Fruit fly (Drosophila melanogaster) whole organism, embryonic: Measurements from ENCODE around the gene CG15406.

Experiments used
- Ada2b ChIP-seq: fragments of 200-800 bp; sonication (Bioruptor generic); IDR thresholded peaks from 2 replicates; pipeline ENCODE4 v1.3.6; 2022; ENCODE audit warnings: missing biosample characterization, missing genetic modification characterization
- BtbVII ChIP-seq: fragments of 200-800 bp; sonication (Bioruptor generic); optimal IDR thresholded peaks from 3 replicates; lab custom pipeline; 2017; ENCODE audit warnings: missing biosample characterization, mild to moderate bottlenecking, missing genetic modification characterization
- CG10209 ChIP-seq: fragments of 200-800 bp; sonication (Bioruptor generic); optimal IDR thresholded peaks from 3 replicates; lab custom pipeline; 2017; ENCODE audit warnings: missing biosample characterization, mild to moderate bottlenecking, missing genetic modification characterization, missing genetic modification reagents
- CG10267 ChIP-seq: fragments of 200-800 bp; sonication (Bioruptor generic); optimal IDR thresholded peaks from 2 replicates; lab custom pipeline; 2018; ENCODE audit warnings: missing biosample characterization, mild to moderate bottlenecking, missing genetic modification characterization, moderate library complexity
- CG10959 ChIP-seq: fragments of 200-800 bp; sonication (Bioruptor generic); IDR thresholded peaks from 2 replicates; pipeline ENCODE4 v1.3.6; 2022; ENCODE audit warnings: missing biosample characterization, missing genetic modification characterization
- CG11093 ChIP-seq: fragments of 200-800 bp; sonication (Bioruptor generic); IDR thresholded peaks from 3 replicates; pipeline ENCODE4 v1.3.6; 2022; ENCODE audit warnings: missing biosample characterization, missing genetic modification characterization
- CG12942 ChIP-seq: fragments of 200-800 bp; sonication (Bioruptor generic); optimal IDR thresholded peaks from 3 replicates; lab custom pipeline; 2016; ENCODE audit warnings: missing biosample characterization, missing genetic modification characterization
- CG14667 ChIP-seq: fragments of 200-800 bp; sonication (Bioruptor generic); IDR thresholded peaks from 2 replicates; pipeline ENCODE4 v1.3.6; 2022; ENCODE audit warnings: missing biosample characterization, missing genetic modification characterization
- CG17568 ChIP-seq: fragments of 200-800 bp; sonication (Bioruptor generic); optimal IDR thresholded peaks from 2 replicates; lab custom pipeline; 2018; ENCODE audit warnings: missing biosample characterization, mild to moderate bottlenecking, missing genetic modification characterization, moderate library complexity
- CG17829 ChIP-seq: fragments of 200-800 bp; optimal IDR thresholded peaks from 2 replicates; lab custom pipeline; 2019; ENCODE audit warnings: missing biosample characterization, mild to moderate bottlenecking, missing genetic modification characterization, moderate library complexity
- CG1792 ChIP-seq: fragments of 200-800 bp; sonication (Bioruptor generic); optimal IDR thresholded peaks from 2 replicates; lab custom pipeline; 2016; ENCODE audit warnings: missing biosample characterization, missing genetic modification characterization
- CG2875 ChIP-seq: fragments of 200-800 bp; sonication (Bioruptor generic); optimal IDR thresholded peaks from 2 replicates; lab custom pipeline; 2017; ENCODE audit warnings: missing biosample characterization, mild to moderate bottlenecking, missing genetic modification characterization, missing genetic modification reagents
- CG30431 ChIP-seq: fragments of 200-800 bp; sonication (Bioruptor generic); optimal IDR thresholded peaks from 2 replicates; lab custom pipeline; 2017; ENCODE audit warnings: missing biosample characterization, missing genetic modification characterization
- CG3407 ChIP-seq: fragments of 200-800 bp; sonication (Bioruptor generic); optimal IDR thresholded peaks from 2 replicates; lab custom pipeline; 2018; ENCODE audit warnings: missing biosample characterization, mild to moderate bottlenecking, missing genetic modification characterization
- CG3995 ChIP-seq: fragments of 200-800 bp; sonication (Bioruptor generic); optimal IDR thresholded peaks from 3 replicates; lab custom pipeline; 2016; ENCODE audit warnings: missing biosample characterization, missing genetic modification characterization
- CG4854 ChIP-seq: fragments of 200-800 bp; sonication (Bioruptor generic); optimal IDR thresholded peaks from 2 replicates; lab custom pipeline; 2016; ENCODE audit warnings: missing biosample characterization, missing genetic modification characterization, inconsistent platforms
- CG5245 ChIP-seq: fragments of 200-800 bp; sonication (Bioruptor generic); optimal IDR thresholded peaks from 3 replicates; lab custom pipeline; 2016; ENCODE audit warnings: missing biosample characterization, missing genetic modification characterization
- CG7786 ChIP-seq: fragments of 200-800 bp; sonication (Bioruptor generic); optimal IDR thresholded peaks from 2 replicates; lab custom pipeline; 2016; ENCODE audit warnings: missing biosample characterization, missing genetic modification characterization
- CG8478 ChIP-seq: fragments of >200 bp; optimal IDR thresholded peaks from 2 replicates; lab custom pipeline; 2018
- CG8924 ChIP-seq: fragments of 200-800 bp; optimal IDR thresholded peaks from 3 replicates; lab custom pipeline; 2019; ENCODE audit warnings: missing biosample characterization, mild to moderate bottlenecking, missing genetic modification characterization, moderate library complexity
- CG9609 ChIP-seq: fragments of 200-800 bp; sonication (Bioruptor generic); optimal IDR thresholded peaks from 3 replicates; lab custom pipeline; 2016; ENCODE audit warnings: missing biosample characterization, missing genetic modification characterization
- CG9817 ChIP-seq: fragments of 200-800 bp; sonication (Bioruptor generic); optimal IDR thresholded peaks from 2 replicates; lab custom pipeline; 2018; ENCODE audit warnings: missing biosample characterization, mild to moderate bottlenecking, missing genetic modification characterization, moderate library complexity
- CG9932 ChIP-seq: fragments of 200-800 bp; sonication (Bioruptor generic); IDR thresholded peaks from 2 replicates; pipeline ENCODE4 v1.3.6; 2022; ENCODE audit warnings: missing biosample characterization, missing genetic modification characterization
- CTCF ChIP-seq: fragments of 200-800 bp; sonication (Bioruptor generic); optimal IDR thresholded peaks from 2 replicates; lab custom pipeline; 2017; ENCODE audit warnings: missing biosample characterization, mild to moderate bottlenecking, missing genetic modification characterization, moderate library complexity
- Dek ChIP-seq: fragments of 200-800 bp; sonication (Bioruptor generic); optimal IDR thresholded peaks from 3 replicates; lab custom pipeline; 2019; ENCODE audit warnings: missing biosample characterization, mild to moderate bottlenecking, missing genetic modification characterization, moderate library complexity
- E2f2 ChIP-seq: fragments of 200-800 bp; sonication (Bioruptor generic); IDR thresholded peaks from 2 replicates; pipeline ENCODE4 v1.3.6; 2022; ENCODE audit warnings: missing biosample characterization, missing genetic modification characterization
- Ets97D ChIP-seq: fragments of 200-800 bp; sonication (Bioruptor generic); optimal IDR thresholded peaks from 3 replicates; lab custom pipeline; 2016; ENCODE audit warnings: missing biosample characterization, missing genetic modification characterization
- HLH4C ChIP-seq: fragments of 200-800 bp; sonication (Bioruptor generic); IDR thresholded peaks from 3 replicates; pipeline ENCODE4 v1.3.6; 2022; ENCODE audit warnings: missing biosample characterization, missing genetic modification characterization; ENCODE audit not compliant: partially characterized antibody
- HLHmδ ChIP-seq: fragments of 200-800 bp; sonication (Bioruptor generic); optimal IDR thresholded peaks from 2 replicates; lab custom pipeline; 2018; ENCODE audit warnings: missing biosample characterization, mild to moderate bottlenecking, missing genetic modification characterization, moderate library complexity
- Hr3 ChIP-seq: fragments of 200-800 bp; sonication (Bioruptor generic); optimal IDR thresholded peaks from 3 replicates; lab custom pipeline; 2016; ENCODE audit warnings: missing biosample characterization, missing genetic modification characterization
- Jarid2 ChIP-seq: fragments of 200-800 bp; sonication (Bioruptor generic); optimal IDR thresholded peaks from 3 replicates; lab custom pipeline; 2017; ENCODE audit warnings: mild to moderate bottlenecking, missing biosample characterization, missing genetic modification reagents, missing genetic modification characterization
- MESR4 ChIP-seq: fragments of 200-800 bp; sonication (Bioruptor generic); optimal IDR thresholded peaks from 2 replicates; lab custom pipeline; 2018; ENCODE audit warnings: missing biosample characterization, mild to moderate bottlenecking, missing genetic modification characterization, moderate library complexity
- NC2α ChIP-seq: fragments of 200-800 bp; sonication (Bioruptor generic); optimal IDR thresholded peaks from 2 replicates; lab custom pipeline; 2016; ENCODE audit warnings: missing biosample characterization, missing genetic modification characterization
- amos ChIP-seq: fragments of 200-800 bp; sonication (Bioruptor generic); IDR thresholded peaks from 2 replicates; pipeline ENCODE4 v1.3.6; 2022; ENCODE audit warnings: missing biosample characterization, missing genetic modification characterization; ENCODE audit not compliant: partially characterized antibody
- bab2 ChIP-seq: fragments of 200-800 bp; sonication (Bioruptor generic); optimal IDR thresholded peaks from 2 replicates; lab custom pipeline; 2016; ENCODE audit warnings: missing biosample characterization, missing genetic modification characterization
- bcd ChIP-seq: fragments of 200-800 bp; sonication (Bioruptor generic); optimal IDR thresholded peaks from 2 replicates; lab custom pipeline; 2017; ENCODE audit warnings: missing biosample characterization, mild to moderate bottlenecking, missing genetic modification characterization
- dati ChIP-seq: fragments of 200-800 bp; sonication (Bioruptor generic); IDR thresholded peaks from 2 replicates; pipeline ENCODE4 v1.3.6; 2022; ENCODE audit warnings: missing biosample characterization, missing genetic modification characterization
- dpn ChIP-seq, 2 experiments: fragments of 200-800 bp; sonication (Bioruptor generic); optimal IDR thresholded peaks; 3 replicates each; lab custom pipeline; 2016; ENCODE audit warnings: missing biosample characterization in 2 of 2, missing genetic modification characterization in 2 of 2
- insv ChIP-seq, 2 experiments: fragments of 200-800 bp; sonication (Bioruptor generic); optimal IDR thresholded peaks; 3 replicates each; lab custom pipeline; 2016 to 2018; ENCODE audit warnings: missing biosample characterization in 2 of 2, missing genetic modification characterization in 2 of 2
- ken ChIP-seq: fragments of 200-800 bp; sonication (Bioruptor generic); IDR thresholded peaks from 3 replicates; pipeline ENCODE4 v1.3.6; 2022; ENCODE audit warnings: missing biosample characterization, missing genetic modification characterization
- lov ChIP-seq, 2 experiments: fragments of 200-800 bp in 1 of 2; fragments of >200 bp in 1 of 2; sonication (Bioruptor generic) in 1 of 2; IDR thresholded peaks in 1 of 2; optimal IDR thresholded peaks in 1 of 2; 2 replicates in 1 of 2; 3 replicates in 1 of 2; pipeline versions ENCODE4 v1.3.6 to Lab custom; 2017 to 2022; ENCODE audit warnings: missing biosample characterization in 1 of 2, missing genetic modification characterization in 1 of 2
- odd ChIP-seq: fragments of 200-800 bp; sonication (Bioruptor generic); optimal IDR thresholded peaks from 2 replicates; lab custom pipeline; 2017; ENCODE audit warnings: missing biosample characterization, mild to moderate bottlenecking, missing genetic modification characterization
- pb ChIP-seq: fragments of 200-800 bp; sonication (Bioruptor generic); optimal IDR thresholded peaks from 3 replicates; lab custom pipeline; 2016; ENCODE audit warnings: missing biosample characterization, missing genetic modification characterization
- ranshi ChIP-seq: fragments of 200-800 bp; sonication (Bioruptor generic); IDR thresholded peaks from 2 replicates; pipeline ENCODE4 v1.3.6; 2022; ENCODE audit warnings: missing biosample characterization, missing genetic modification characterization
- sc ChIP-seq, 3 experiments: fragments of >200 bp in 2 of 3; fragments of 200-800 bp in 1 of 3; sonication (Bioruptor generic) in 1 of 3; optimal IDR thresholded peaks; 2 replicates in 2 of 3; 3 replicates in 1 of 3; lab custom pipeline; 2017; ENCODE audit warnings: mild to moderate bottlenecking in 1 of 3, missing biosample characterization in 1 of 3, missing genetic modification characterization in 1 of 3, missing genetic modification reagents in 1 of 3
- stwl ChIP-seq: fragments of 200-800 bp; sonication (Bioruptor generic); optimal IDR thresholded peaks from 3 replicates; lab custom pipeline; 2018; ENCODE audit warnings: missing biosample characterization, mild to moderate bottlenecking, missing genetic modification characterization, moderate library complexity
- tin ChIP-seq: fragments of 200-800 bp; sonication (Bioruptor generic); optimal IDR thresholded peaks from 3 replicates; lab custom pipeline; 2016; ENCODE audit warnings: missing biosample characterization, missing genetic modification characterization
- tup ChIP-seq: fragments of 200-800 bp; sonication (Bioruptor generic); optimal IDR thresholded peaks from 2 replicates; lab custom pipeline; 2016; ENCODE audit warnings: missing biosample characterization, mild to moderate bottlenecking, missing genetic modification characterization, moderate library complexity
- twi ChIP-seq: fragments of 200-800 bp; optimal IDR thresholded peaks from 2 replicates; lab custom pipeline; 2019; ENCODE audit warnings: missing biosample characterization, mild to moderate bottlenecking, missing genetic modification characterization, moderate library complexity

Gene CG15406

DNA sequence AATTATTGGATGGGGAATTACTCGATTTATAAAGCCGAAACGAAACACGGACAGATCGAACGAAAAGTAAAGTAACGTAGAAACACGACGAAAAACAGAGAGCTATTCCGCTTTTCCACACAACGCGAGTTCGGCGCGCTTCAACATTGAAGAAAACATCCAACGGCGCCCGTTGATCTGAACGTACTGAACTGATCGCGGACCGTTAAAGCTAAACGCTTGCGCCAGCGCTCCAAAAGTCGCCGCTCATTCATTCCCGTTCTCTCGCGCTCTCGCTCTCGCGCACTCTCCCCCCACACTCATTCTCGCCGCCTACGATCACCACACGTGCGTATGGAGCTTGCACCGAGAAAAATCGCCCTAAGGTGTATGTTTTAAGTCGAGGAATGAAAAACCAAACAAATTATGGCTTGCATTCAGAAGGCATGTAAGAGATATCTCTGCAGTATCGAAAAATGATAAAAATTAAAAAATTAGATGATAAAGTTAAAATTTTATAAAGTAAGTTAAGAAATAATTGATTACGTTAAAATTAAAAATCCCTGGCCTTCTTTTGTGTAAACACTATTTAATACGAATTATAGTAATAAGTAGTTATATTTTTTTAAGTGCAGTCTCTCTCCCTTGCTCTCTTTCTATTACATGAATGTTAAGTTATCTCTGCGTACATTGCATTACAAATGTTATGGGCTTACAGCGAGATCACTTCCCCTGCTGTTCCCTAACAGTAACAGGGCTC is 45.8 kb downstream of the CG15406 start, which contains the start of gene E23 (continued):
- TF ChIP-seq lov (optimal IDR thresholded peaks at IDR 0.05; lab: Kevin White, UChicago) (no peak), lov (GFP tag; IDR thresholded peaks at IDR 0.05; lab: Robert Waterston, UW) (peak; percentile 94), tup (GFP tag; lab: Kevin White, UChicago) (peak; percentile 93), CG30431 (GFP tag; lab: Kevin White, UChicago) (peak; percentile 98), Ets97D (GFP tag; lab: Kevin White, UChicago) (peak; percentile 79), stwl (tag; lab: Kevin White, UChicago) (peak; percentile 55), CG7786 (GFP tag; lab: Kevin White, UChicago) (peak; percentile 94), CG9932 (peak; percentile 97), insv (GFP tag; optimal IDR thresholded peaks at IDR 0.05; lab: Kevin White, UChicago) (peak; percentile 42 to 81), HLHmδ (GFP tag; lab: Kevin White, UChicago) (peak; percentile 7), amos (GFP tag; lab: Robert Waterston, UW) (peak; percentile 58; the same call in 1 of the 2 replicates), CG3995 (GFP tag; lab: Kevin White, UChicago) (peak; percentile 71), CG8478 (lab: Kevin White, UChicago) (no peak), ranshi (GFP tag; lab: Robert Waterston, UW) (peak; percentile 97), odd (GFP tag; lab: Kevin White, UChicago) (peak; percentile 99), CTCF (peak; percentile 74), CG17568 (peak; percentile 98), CG14667 (GFP tag; lab: Robert Waterston, UW) (peak; percentile 97), ken (peak; percentile 97), NC2α (peak; percentile 85), E2f2 (GFP tag; lab: Robert Waterston, UW) (peak; percentile 87), CG5245 (GFP tag; lab: Kevin White, UChicago) (peak; percentile 97), tin (GFP tag; lab: Kevin White, UChicago) (peak; percentile 99), Hr3 (peak; percentile 99), CG17829 (peak; percentile 99), CG2875 (GFP tag; lab: Kevin White, UChicago) (peak; percentile 99), CG8924 (tag; lab: Kevin White, UChicago) (peak; percentile 100), pb (GFP tag; lab: Kevin White, UChicago) (peak; percentile 84), sc (optimal IDR thresholded peaks at IDR 0.05; lab: Kevin White, UChicago) (no peak), sc (GFP tag; optimal IDR thresholded peaks at IDR 0.05; lab: Kevin White, UChicago) (peak; percentile 99), CG10267 (tag; lab: Kevin White, UChicago) (peak; percentile 97), CG10959 (GFP tag; lab: Robert Waterston, UW) (peak; percentile 95), HLH4C (no peak), dpn (GFP tag; optimal IDR thresholded peaks at IDR 0.05; lab: Kevin White, UChicago) (peak; percentile 96 to 99), twi (peak; percentile 98), CG9817 (peak; percentile 97), CG12942 (GFP tag; lab: Kevin White, UChicago) (peak; percentile 98), Jarid2 (GFP tag; lab: Kevin White, UChicago) (peak; percentile 97), Ada2b (peak; percentile 97), BtbVII (GFP tag; lab: Kevin White, UChicago) (peak; percentile 98), Dek (tag; lab: Kevin White, UChicago) (peak; percentile 99), CG11093 (GFP tag; lab: Robert Waterston, UW) (peak; percentile 96), bcd (GFP tag; lab: Kevin White, UChicago) (peak; percentile 99), MESR4 (peak; percentile 68), CG3407 (GFP tag; lab: Kevin White, UChicago) (peak; percentile 98), bab2 (peak; percentile 93), CG9609 (GFP tag; lab: Kevin White, UChicago) (peak; percentile 95), CG4854 (GFP tag; lab: Kevin White, UChicago) (peak; percentile 96), CG1792 (GFP tag; lab: Kevin White, UChicago) (peak; percentile 86), dati (GFP tag; lab: Robert Waterston, UW) (peak; percentile 49; the same call in 1 of the 2 replicates), CG10209 (GFP tag; lab: Kevin White, UChicago) (peak; percentile 99)
